Worm (Caenorhabditis elegans) whole organism, L4/young adult: ENCODE data around the gene Y59E1A.4.

Experiments
- W03F9.2 ChIP-seq: fragments of 150-350 bp; optimal IDR thresholded peaks from 2 replicates; lab custom pipeline; 2014; ENCODE audit warnings: missing biosample characterization, missing genetic modification characterization
- dao-5 ChIP-seq: sonication (generic microtip); optimal IDR thresholded peaks from 2 replicates; lab custom pipeline; 2016; ENCODE audit warnings: missing genotype, missing genetic modification characterization, moderate library complexity, missing compliant biosample characterization
- him-1 ChIP-seq: sonication (generic microtip); optimal IDR thresholded peaks from 2 replicates; lab custom pipeline; 2016; ENCODE audit warnings: missing genotype, missing genetic modification reagents, missing genetic modification characterization, missing compliant biosample characterization

The Y59E1A.4 gene

ce11 chrX:1939887-1940286 lies at the start of gene Y59E1A.4:
Y59E1A.4 (minus strand) TSS chrX:1939987.
- TF ChIP-seq him-1 (tag; lab: Kevin White, UChicago) = no peak

ce11 chrX:1989576-1989975 lies 49.8 kb upstream of the Y59E1A.4 start, which contains the start of gene meg-3:
meg-3 (minus strand) TSS chrX:1989607.
- TF ChIP-seq W03F9.2 (tag; lab: Kevin White, UChicago) (no peak), him-1 (tag; lab: Kevin White, UChicago) (no peak), dao-5 (tag; lab: Kevin White, UChicago) (no peak)

ce11 chrX:1984831-1985230 lies 45.0 kb upstream of the Y59E1A.4 start:
- no peak for TF ChIP-seq dao-5 (tag; lab: Kevin White, UChicago)
- no peak for TF ChIP-seq him-1 (tag; lab: Kevin White, UChicago)
- TF ChIP-seq W03F9.2 (tag; lab: Kevin White, UChicago) = no peak

ce11 chrX:1981654-1982053 lies 41.9 kb upstream of the Y59E1A.4 start:
- TF ChIP-seq dao-5 (tag; lab: Kevin White, UChicago) (no peak), him-1 (tag; lab: Kevin White, UChicago) (no peak), W03F9.2 (tag; lab: Kevin White, UChicago) (no peak)

- TF ChIP-seq W03F9.2 (tag; lab: Kevin White, UChicago) (no peak), dao-5 (tag; lab: Kevin White, UChicago) (no peak), him-1 (tag; lab: Kevin White, UChicago) (no peak)
These were observed 37.9 kb upstream of the Y59E1A.4 start, which contains the start of gene F52D2.12 for ce11 chrX:1977708-1978107. F52D2.12 (plus strand) TSS chrX:1978014.

ce11 chrX:1975692-1976091 lies 35.9 kb upstream of the Y59E1A.4 start, which contains the start of gene F52D2.6:
F52D2.6 (plus strand) TSS chrX:1975992.
- TF ChIP-seq him-1 (tag; lab: Kevin White, UChicago) = no peak
- TF ChIP-seq W03F9.2 (tag; lab: Kevin White, UChicago) = no peak
- TF ChIP-seq dao-5 (tag; lab: Kevin White, UChicago) = no peak

ce11 chrX:1974699-1975098 lies 34.9 kb upstream of the Y59E1A.4 start, which contains the start of gene F52D2.5:
F52D2.5 (minus strand) TSS chrX:1974799.
- TF ChIP-seq W03F9.2 (tag; lab: Kevin White, UChicago) = no peak
- no peak for TF ChIP-seq dao-5 (tag; lab: Kevin White, UChicago)
- no peak for TF ChIP-seq him-1 (tag; lab: Kevin White, UChicago)

ce11 chrX:1972766-1973165 lies 33.0 kb upstream of the Y59E1A.4 start:
- TF ChIP-seq dao-5 (tag; lab: Kevin White, UChicago) = no peak
- TF ChIP-seq him-1 (tag; lab: Kevin White, UChicago) = no peak
- no peak for TF ChIP-seq W03F9.2 (tag; lab: Kevin White, UChicago)

- no peak for TF ChIP-seq him-1 (tag; lab: Kevin White, UChicago)
These were observed 31.9 kb upstream of the Y59E1A.4 start for ce11 chrX:1971647-1972046.

ce11 chrX:1969575-1969974 lies 29.8 kb upstream of the Y59E1A.4 start, which contains the start of gene str-79:
str-79 (plus strand) TSS chrX:1969875.
- no peak for TF ChIP-seq W03F9.2 (tag; lab: Kevin White, UChicago)
- no peak for TF ChIP-seq dao-5 (tag; lab: Kevin White, UChicago)

ce11 chrX:1964828-1965227 lies 25.0 kb upstream of the Y59E1A.4 start:
- TF ChIP-seq dao-5 (tag; lab: Kevin White, UChicago) (no peak), W03F9.2 (tag; lab: Kevin White, UChicago) (no peak), him-1 (tag; lab: Kevin White, UChicago) (no peak)

- no peak for TF ChIP-seq W03F9.2 (tag; lab: Kevin White, UChicago)
- no peak for TF ChIP-seq him-1 (tag; lab: Kevin White, UChicago)
- TF ChIP-seq dao-5 (tag; lab: Kevin White, UChicago) = no peak
These were observed 24.6 kb upstream of the Y59E1A.4 start for ce11 chrX:1964411-1964810.

- TF ChIP-seq W03F9.2 (tag; lab: Kevin White, UChicago) (no peak), dao-5 (tag; lab: Kevin White, UChicago) (no peak), him-1 (tag; lab: Kevin White, UChicago) (no peak)
These were observed 22.5 kb upstream of the Y59E1A.4 start, which contains the start of gene F52D2.7 for ce11 chrX:1962273-1962672. F52D2.7 (plus strand) TSS chrX:1962573.

ce11 chrX:1960895-1961715 lies 21.3 kb upstream of the Y59E1A.4 start:
- TF ChIP-seq him-1 (tag; lab: Kevin White, UChicago) (no peak), dao-5 (tag; lab: Kevin White, UChicago) (no peak), W03F9.2 (tag; lab: Kevin White, UChicago) (no peak)
